Worm (Caenorhabditis elegans) whole organism, dauer: ENCODE measurements around the gene T05A8.6.

ENCODE experiments used
- unc-62 ChIP-seq: sonication (generic microtip); optimal IDR thresholded peaks from 2 replicates; lab custom pipeline; 2017; ENCODE audit warnings: missing biosample characterization, missing genetic modification reagents, missing genetic modification characterization

T05A8.6 gene

DNA sequence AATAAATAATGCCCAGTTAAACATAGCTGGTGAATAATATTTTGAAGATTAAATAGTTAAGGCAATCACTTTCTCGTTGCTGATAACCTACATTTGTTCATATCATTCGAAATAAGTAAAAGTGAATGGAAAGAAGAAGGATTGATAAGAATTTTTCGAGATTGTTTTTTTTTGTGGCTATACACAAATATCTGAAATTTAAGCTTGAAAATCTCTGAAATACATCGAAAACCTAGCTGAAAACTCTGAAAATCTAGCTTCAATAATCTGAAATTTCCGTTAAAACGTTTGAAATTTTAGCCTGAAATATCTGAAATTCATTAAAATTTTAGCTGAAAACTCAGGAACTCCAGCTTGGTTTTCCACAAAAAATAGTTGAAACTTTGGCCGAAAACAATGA is at the start of gene T05A8.6:
T05A8.6 (minus strand) TSS at position 101 of the 400 bp plus-strand sequence.
- no peak for TF ChIP-seq unc-62 (GFP tag; lab: Kevin White, UChicago)

DNA sequence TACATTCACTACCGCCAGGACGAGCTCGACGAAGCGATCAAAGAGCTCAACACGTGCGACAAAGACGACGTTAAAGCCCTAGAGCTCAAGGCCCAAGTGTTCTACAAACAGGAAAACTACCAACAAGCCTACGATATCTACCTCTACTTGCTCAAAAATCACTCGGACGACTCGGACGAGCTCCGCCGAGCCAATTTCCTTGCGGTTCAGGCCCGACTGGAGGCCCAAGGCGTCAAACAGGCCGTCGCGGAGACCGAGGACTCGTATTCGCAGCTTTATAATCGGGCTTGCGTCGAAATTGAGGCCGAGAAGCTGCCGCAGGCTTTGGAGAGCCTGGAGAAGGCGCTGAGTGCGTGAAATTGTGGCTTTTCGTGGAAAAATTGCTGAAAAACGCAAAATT is 48.3 kb upstream of the T05A8.6 start:
- TF ChIP-seq unc-62 (GFP tag; lab: Kevin White, UChicago): no peak

DNA sequence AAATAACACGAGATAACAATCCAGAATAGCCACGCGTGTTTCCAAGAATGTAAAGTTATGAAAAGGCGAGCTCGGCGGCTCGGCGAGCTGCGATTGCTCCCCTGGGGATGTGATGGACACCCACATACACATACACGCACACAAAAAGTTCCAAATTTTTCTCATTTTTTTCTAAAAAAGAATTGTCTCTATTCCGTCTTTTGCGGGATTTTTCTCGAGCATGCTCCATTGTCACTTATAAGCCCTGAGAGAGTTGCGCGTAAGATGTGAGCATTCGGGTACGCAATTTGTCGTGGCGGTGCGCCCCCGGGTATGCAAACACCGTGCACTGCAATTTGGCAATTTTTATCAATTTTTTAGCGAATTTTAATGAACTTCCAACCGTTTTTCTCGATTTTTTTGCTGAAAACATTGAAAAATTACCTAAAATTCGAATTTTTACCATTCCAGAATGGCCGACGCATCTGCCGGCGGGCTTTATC is 47.6 kb upstream of the T05A8.6 start, which contains the start of the genes F08D12.12 and srpa-72:
F08D12.12 (minus strand) TSS at position 51 of the 482 bp plus-strand sequence.
srpa-72 (plus strand) TSS at position 451 of the 482 bp plus-strand sequence.
- no peak for TF ChIP-seq unc-62 (GFP tag; lab: Kevin White, UChicago)

DNA sequence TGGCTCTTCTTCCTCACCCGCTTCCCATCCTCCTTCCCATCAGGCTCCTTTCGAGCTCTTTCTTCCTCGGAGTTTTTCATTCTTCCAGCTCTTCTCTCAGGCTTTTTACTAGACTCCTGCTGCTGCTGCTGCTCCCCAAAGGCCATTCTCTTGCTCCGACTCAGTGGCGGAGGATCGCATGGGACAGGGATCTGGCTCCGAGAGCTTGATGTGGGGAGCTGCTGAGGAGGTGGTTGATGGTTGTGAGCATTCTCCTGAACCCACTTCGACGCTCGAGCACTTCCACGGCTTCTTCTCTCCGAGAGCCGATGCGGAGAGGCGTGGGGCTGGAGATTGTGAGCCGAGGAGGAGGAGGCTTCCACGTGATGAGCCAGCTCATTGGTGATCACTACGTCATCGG is 46.3 kb upstream of the T05A8.6 start:
- TF ChIP-seq unc-62 (GFP tag; lab: Kevin White, UChicago): no peak

DNA sequence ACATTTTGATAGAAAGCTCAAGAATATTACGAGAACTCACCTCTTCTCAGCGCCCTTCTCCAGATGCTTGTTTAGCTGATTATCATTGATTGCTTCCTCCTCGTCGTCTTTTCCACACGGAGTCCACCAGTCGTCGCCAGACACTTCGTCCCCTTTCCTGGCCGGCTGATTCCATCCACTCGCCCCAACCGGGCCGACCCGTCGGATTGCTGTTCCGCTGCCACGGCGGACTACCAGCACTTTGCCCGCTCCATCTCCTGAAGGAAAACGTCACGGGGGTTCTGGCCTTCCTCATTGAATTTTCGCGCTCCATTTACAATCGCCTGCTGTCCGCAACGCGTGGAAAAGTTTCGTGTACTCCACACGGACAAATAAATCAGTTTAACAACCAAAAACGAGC is 43.9 kb upstream of the T05A8.6 start:
- no peak for TF ChIP-seq unc-62 (GFP tag; lab: Kevin White, UChicago)

DNA sequence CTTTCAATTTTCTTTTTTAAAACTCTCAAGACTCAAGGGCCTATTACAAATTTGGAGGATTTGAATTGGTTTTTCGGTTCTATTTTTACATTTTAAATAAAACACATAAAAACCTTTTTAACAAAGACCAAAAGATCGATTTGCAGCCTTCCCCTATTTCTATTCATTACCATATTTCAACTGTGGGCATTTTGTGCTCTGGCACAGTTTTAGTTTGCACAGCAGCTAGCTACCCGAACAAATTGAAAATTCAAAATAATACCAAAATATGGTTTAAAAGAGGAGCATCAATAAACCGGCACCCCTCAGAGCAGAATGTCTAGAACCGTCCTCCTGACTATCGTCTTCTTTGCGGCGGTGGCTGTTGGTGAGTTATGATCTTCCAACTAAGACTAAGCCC is 41.8 kb upstream of the T05A8.6 start, which contains the start of gene F08D12.2:
F08D12.2 (plus strand) TSS at position 301 of the 400 bp plus-strand sequence.
- TF ChIP-seq unc-62 (GFP tag; lab: Kevin White, UChicago): no peak

DNA sequence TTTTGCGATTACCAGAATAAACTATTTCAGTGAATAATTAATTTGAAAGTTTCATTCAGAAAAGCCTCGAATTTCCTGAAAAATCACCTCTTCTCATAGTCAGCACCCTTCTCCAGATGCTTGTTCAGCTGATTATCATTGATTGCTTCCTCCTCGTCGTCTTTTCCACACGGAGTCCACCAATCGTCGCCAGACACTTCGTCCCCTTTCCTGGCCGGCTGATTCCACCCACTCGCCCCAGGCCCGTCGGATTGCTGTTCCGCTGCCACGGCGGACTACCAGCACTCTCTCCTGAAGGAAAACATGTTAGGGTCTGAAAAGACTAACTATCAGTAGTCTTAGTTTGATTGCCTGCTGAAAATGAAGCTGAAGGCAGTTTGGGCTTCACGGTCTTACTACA is 41.3 kb upstream of the T05A8.6 start:
- TF ChIP-seq unc-62 (GFP tag; lab: Kevin White, UChicago): no peak

DNA sequence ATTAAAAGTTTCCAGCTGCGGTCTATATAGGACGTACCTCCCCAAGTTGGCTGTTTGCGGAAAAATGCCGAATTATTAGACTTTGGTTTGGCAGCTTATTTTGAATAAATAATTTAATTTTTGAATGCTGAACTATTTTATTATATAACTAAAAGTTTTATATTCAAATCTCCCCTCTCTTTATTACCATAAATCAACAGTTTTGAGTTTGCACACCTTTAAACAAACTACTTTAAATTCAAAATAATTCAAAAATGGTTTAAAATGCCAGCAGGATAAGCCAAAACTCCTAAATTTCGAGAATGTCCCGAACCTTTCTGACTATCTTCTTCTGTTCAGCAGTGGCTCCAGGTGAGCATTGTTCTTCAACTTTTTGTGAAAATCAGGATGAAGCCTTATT is 39.7 kb upstream of the T05A8.6 start, which contains the start of gene F08D12.3:
F08D12.3 (plus strand) TSS at position 301 of the 400 bp plus-strand sequence.
- no peak for TF ChIP-seq unc-62 (GFP tag; lab: Kevin White, UChicago)

DNA sequence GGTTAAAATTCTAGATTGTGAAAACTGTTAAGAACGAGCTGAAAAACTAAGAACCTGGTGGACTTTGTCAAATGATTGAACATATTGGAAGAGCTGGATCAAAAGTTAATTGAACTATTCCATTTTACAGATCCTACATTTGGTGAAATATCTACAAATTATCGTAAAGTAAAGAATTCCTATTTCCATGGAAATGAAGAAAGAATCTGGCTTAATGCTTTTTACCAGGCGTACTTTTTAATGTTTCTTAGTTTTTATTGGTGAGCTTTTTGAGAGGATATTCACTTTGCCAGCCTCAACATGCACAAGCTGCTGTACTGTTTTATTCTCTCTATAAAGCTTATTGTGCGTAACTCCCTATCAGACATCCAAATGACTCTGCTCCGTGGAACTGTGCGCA is 38.3 kb upstream of the T05A8.6 start, which contains the start of gene F08D12.4:
F08D12.4 (plus strand) TSS at position 301 of the 400 bp plus-strand sequence.
- TF ChIP-seq unc-62 (GFP tag; lab: Kevin White, UChicago): no peak

DNA sequence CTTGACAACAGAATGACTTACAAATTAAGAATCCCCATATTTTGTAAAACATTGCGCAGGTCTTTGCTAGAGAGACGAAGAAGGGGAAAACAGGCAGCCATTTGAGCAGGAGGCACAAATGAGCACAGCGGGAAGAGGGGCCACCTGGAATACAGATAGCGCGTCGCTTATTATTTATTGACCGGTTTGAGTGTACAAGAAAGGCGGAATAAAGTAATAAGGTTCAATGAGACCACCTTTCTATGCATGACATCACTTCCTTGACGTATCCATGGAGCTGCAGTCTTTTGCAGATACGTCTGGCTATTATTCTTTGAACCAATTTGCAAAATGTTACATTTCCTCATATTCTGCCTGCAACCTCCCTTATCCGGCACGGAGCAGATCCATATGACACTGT is 35.4 kb upstream of the T05A8.6 start, which contains the start of gene fbxb-111:
fbxb-111 (minus strand) TSS at position 101 of the 400 bp plus-strand sequence.
- no peak for TF ChIP-seq unc-62 (GFP tag; lab: Kevin White, UChicago)

DNA sequence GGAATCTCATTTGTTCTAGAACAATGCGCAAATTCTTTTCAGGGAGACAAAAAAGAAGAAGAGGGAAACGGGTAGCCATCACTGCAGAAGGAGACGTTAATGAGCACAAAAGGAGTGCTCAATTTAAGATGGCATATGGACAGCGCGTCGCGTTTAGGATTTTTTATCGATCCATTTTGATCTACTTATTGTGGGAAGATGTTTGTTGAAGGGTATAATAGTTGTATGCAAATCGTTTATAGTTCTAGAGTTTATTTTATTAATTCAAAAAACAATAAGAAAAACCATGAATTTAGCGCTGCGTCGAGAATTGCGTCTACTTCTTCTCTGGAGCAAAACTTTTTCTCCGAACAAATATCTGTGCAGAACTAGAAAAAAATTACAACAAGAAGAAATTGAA is 34.0 kb upstream of the T05A8.6 start, which contains the start of gene sdz-9:
sdz-9 (minus strand) TSS at position 101 of the 400 bp plus-strand sequence.
- no peak for TF ChIP-seq unc-62 (GFP tag; lab: Kevin White, UChicago)

DNA sequence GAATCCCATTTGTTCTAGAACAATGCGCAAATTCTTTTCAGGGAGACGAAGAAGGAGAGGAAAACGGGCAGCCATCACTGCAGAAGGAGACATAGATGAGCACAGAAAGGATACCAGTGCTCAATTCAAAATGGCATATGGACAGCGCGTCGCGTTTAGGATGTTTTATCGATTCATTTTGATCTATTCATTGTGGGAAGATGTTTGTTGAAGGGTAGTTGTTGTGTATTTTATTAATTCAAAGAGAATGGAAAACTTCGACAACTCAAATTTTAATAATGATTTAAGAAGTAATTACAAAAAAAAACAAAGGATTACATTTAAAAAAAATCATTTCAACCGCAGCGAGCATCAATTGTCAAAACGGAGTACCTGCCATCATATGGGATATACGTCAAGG is 32.6 kb upstream of the T05A8.6 start, which contains the start of gene sdz-10:
sdz-10 (minus strand) TSS at position 101 of the 400 bp plus-strand sequence.
- no peak for TF ChIP-seq unc-62 (GFP tag; lab: Kevin White, UChicago)

DNA sequence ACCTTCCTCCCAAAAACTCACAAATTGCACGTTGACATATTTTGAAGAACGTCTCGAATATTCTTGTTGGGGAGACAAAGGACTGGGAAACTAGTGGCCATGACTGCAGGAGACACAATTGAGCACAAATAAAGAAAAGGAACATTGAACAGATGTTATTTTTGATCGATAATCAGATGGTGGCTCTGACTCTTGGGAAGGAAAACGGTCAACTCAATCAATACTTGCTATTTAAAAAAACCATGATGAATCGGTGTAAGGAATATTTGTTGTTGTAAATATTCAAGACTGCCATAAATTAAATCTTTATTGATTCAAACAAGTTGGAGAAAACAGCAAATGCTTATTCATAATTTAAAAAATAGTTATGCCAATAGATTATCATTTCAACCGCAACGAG is 31.3 kb upstream of the T05A8.6 start, which contains the start of gene fbxb-105:
fbxb-105 (minus strand) TSS at position 101 of the 400 bp plus-strand sequence.
- no peak for TF ChIP-seq unc-62 (GFP tag; lab: Kevin White, UChicago)

DNA sequence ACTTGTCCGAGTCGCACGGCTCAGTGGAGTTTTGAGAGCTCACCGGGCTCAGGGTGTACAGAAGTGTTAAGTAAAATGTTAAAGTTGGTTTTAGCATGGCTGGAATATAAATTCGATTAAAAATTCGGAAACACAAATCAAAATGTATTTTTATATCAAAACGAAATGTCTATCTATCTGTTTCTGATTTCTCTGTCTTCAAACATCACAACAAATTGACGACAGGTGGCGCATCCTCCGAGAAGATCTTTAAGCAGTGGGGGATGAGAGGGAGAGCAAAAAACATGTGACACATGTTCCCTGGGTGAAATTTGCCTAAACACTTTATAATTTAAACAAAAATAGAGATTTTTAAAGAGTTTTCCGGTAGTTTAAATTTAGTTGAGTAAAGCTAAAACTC is 29.5 kb upstream of the T05A8.6 start, which contains the start of gene F08D12.7:
F08D12.7 (minus strand) TSS at position 101 of the 400 bp plus-strand sequence.
- no peak for TF ChIP-seq unc-62 (GFP tag; lab: Kevin White, UChicago)

DNA sequence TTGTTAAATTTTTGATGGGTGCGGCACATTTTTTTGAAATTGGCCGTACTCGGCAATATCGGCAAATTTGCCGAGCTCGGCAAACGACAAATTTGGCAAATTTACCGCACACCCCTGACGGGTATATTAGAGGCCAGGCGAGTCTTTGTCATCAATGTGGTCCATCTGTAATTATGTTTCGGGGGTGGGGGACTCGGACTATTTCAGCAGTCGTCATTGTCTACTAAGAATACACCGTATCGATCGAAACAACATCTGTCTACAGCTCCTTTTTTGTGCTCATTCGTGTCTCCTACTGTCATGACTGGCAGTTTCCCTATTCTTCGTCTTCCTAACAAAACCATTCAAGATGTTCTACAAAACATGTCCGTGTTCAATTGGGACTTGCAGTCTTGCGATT is 26.8 kb upstream of the T05A8.6 start, which contains the start of gene F08D12.15:
F08D12.15 (plus strand) TSS at position 301 of the 400 bp plus-strand sequence.
- no peak for TF ChIP-seq unc-62 (GFP tag; lab: Kevin White, UChicago)

DNA sequence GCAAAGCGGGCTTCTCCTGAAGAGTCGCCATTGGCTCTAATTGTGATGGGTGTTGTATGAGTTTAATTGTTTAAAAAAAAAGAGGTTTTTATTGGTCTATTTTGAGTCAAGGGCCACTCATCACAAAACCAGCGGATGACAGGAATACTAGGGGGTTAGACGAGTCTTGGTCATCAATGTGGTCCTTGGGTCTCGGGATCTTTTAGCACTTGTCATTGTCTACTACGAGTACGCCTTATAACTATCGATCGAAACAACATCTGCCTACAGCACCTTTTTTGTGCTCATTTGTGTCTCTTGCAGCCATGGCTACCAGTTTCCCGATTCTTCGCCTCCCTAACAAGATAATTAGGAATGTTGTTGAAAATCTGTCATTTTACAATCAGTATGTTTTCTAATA is 25.1 kb upstream of the T05A8.6 start, which contains the start of gene fbxb-108:
fbxb-108 (plus strand) TSS at position 301 of the 400 bp plus-strand sequence.
- TF ChIP-seq unc-62 (GFP tag; lab: Kevin White, UChicago): no peak

DNA sequence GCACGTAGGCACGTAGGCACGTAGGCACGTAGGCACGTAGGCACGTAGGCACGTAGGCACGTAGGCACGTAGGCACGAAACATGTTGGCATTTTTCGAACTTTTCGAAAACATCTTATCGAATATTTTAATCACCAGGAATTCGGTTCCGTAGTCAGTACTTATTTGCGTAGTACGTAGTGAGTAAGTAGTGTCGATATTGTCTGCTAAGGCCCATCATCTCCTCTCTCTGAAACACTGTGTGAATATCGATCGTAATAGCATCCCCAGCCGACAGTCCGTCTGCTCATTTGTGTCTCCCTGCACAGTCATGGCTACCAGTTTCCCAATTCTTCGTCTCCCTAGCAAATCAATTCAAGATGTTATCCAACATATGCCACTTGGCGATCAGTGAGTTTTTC is 22.6 kb upstream of the T05A8.6 start, which contains the start of gene fbxb-106:
fbxb-106 (plus strand) TSS at position 301 of the 400 bp plus-strand sequence.
- no peak for TF ChIP-seq unc-62 (GFP tag; lab: Kevin White, UChicago)
